Worm (Caenorhabditis elegans) whole organism, midembryonic: ENCODE measurements around the gene kin-9.

Experiments used
- T22C8.4 ChIP-seq: fragments of 200-800 bp; sonication (Bioruptor generic); IDR thresholded peaks from 2 replicates; pipeline ENCODE4 v1.3.6; 2022; ENCODE audit warnings: missing genetic modification characterization, missing compliant biosample characterization
- cog-1 ChIP-seq: sonication (generic microtip); optimal IDR thresholded peaks from 2 replicates; lab custom pipeline; 2016; ENCODE audit warnings: missing genetic modification characterization, missing compliant biosample characterization
- flt-1 ChIP-seq: fragments of 200-800 bp; sonication (Bioruptor generic); IDR thresholded peaks from 2 replicates; pipeline ENCODE4 v1.3.6; 2022; ENCODE audit warnings: missing genetic modification characterization, missing compliant biosample characterization
- klf-2 ChIP-seq: fragments of 200-800 bp; sonication (Bioruptor generic); conservative IDR thresholded peaks from 2 replicates; pipeline ENCODE4 v1.3.6; 2022; ENCODE audit warnings: missing genetic modification reagents, missing genetic modification characterization, missing compliant biosample characterization
- med-1 ChIP-seq: sonication (generic microtip); optimal IDR thresholded peaks from 2 replicates; lab custom pipeline; 2017; ENCODE audit warnings: missing genetic modification characterization, mild to moderate bottlenecking, missing compliant biosample characterization, antibody characterized with exemption, missing genetic modification reagents; ENCODE audit not compliant: insufficient read depth
- ref-1 ChIP-seq: fragments of 200-800 bp; sonication (Bioruptor generic); conservative IDR thresholded peaks from 2 replicates; pipeline ENCODE4 v1.3.6; 2022; ENCODE audit warnings: missing genetic modification reagents, missing genetic modification characterization, missing compliant biosample characterization
- tab-1 ChIP-seq: fragments of 200-800 bp; sonication (Bioruptor generic); IDR thresholded peaks from 2 replicates; pipeline ENCODE4 v1.3.6; 2022; ENCODE audit warnings: missing genetic modification characterization, missing compliant biosample characterization
- ztf-23 ChIP-seq: fragments of 200-800 bp; sonication (Bioruptor generic); IDR thresholded peaks from 2 replicates; pipeline ENCODE4 v1.3.6; 2022; ENCODE audit warnings: missing genetic modification reagents, missing genetic modification characterization, missing compliant biosample characterization
- ztf-29 ChIP-seq: fragments of 200-800 bp; sonication (Bioruptor generic); IDR thresholded peaks from 2 replicates; pipeline ENCODE4 v1.3.6; 2022; ENCODE audit warnings: missing genetic modification reagents, missing genetic modification characterization, missing compliant biosample characterization

- TF ChIP-seq T22C8.4 (GFP tag; lab: Robert Waterston, UW) (no peak), med-1 (GFP tag; lab: Kevin White, UChicago) (no peak), ztf-23 (no peak), flt-1 (GFP tag; lab: Robert Waterston, UW) (no peak), tab-1 (GFP tag; lab: Robert Waterston, UW) (no peak), ztf-29 (GFP tag; lab: Robert Waterston, UW) (no peak), ref-1 (GFP tag; lab: Robert Waterston, UW) (no peak), klf-2 (no peak), cog-1 (tag; lab: Kevin White, UChicago) (no peak)
These were observed 46.6 kb downstream of the kin-9 start for ce11 chrX:8479050-8479449.
